Fruit fly (Drosophila melanogaster) whole organism, prepupa: ENCODE measurements around the gene CG31206.
A peak's percentile ranks its signal among the peaks of the same experiment; 100 is the strongest.

ENCODE experiments used
- Blimp-1 ChIP-seq: fragments of 200-800 bp; sonication (Bioruptor generic); optimal IDR thresholded peaks from 3 replicates; lab custom pipeline; 2017; ENCODE audit warnings: missing biosample characterization, missing genetic modification characterization, mild to moderate bottlenecking, moderate library complexity, missing genetic modification reagents
- CG10631 ChIP-seq: fragments of 200-800 bp; sonication (Bioruptor generic); optimal IDR thresholded peaks from 2 replicates; lab custom pipeline; 2016; ENCODE audit warnings: missing biosample characterization, missing genetic modification characterization
- CG11762 ChIP-seq: fragments of 200-800 bp; sonication (Bioruptor generic); optimal IDR thresholded peaks from 3 replicates; lab custom pipeline; 2016; ENCODE audit warnings: missing biosample characterization, missing genetic modification characterization; ENCODE audit not compliant: insufficient read depth
- CG15336 ChIP-seq: fragments of 200-800 bp; sonication (Bioruptor generic); IDR thresholded peaks from 2 replicates; pipeline ENCODE4 v1.3.6; 2022; ENCODE audit warnings: missing biosample characterization, missing genetic modification characterization
- CG3032 ChIP-seq: fragments of 200-800 bp; optimal IDR thresholded peaks from 2 replicates; lab custom pipeline; 2019; ENCODE audit warnings: missing biosample characterization, mild to moderate bottlenecking, missing genetic modification characterization, moderate library complexity
- CG32006 ChIP-seq: fragments of 200-800 bp; sonication (Bioruptor generic); optimal IDR thresholded peaks from 3 replicates; lab custom pipeline; 2017; ENCODE audit warnings: missing biosample characterization, mild to moderate bottlenecking, missing genetic modification characterization
- CG4318 ChIP-seq: fragments of 200-800 bp; sonication (Bioruptor generic); optimal IDR thresholded peaks from 3 replicates; lab custom pipeline; 2017; ENCODE audit warnings: missing biosample characterization, mild to moderate bottlenecking, missing genetic modification characterization
- CG8119 ChIP-seq: fragments of 200-800 bp; sonication (Bioruptor generic); IDR thresholded peaks from 3 replicates; pipeline ENCODE4 v1.3.6; 2022; ENCODE audit warnings: missing biosample characterization, missing genetic modification characterization
- Hr39 ChIP-seq: fragments of 200-800 bp; sonication (Bioruptor generic); optimal IDR thresholded peaks from 2 replicates; lab custom pipeline; 2016; ENCODE audit warnings: missing biosample characterization, missing genetic modification characterization
- Smox ChIP-seq: fragments of 200-800 bp; sonication (Bioruptor generic); optimal IDR thresholded peaks from 3 replicates; lab custom pipeline; 2016; ENCODE audit warnings: missing biosample characterization, missing genetic modification characterization
- Sox102F ChIP-seq: fragments of 200-800 bp; sonication (Bioruptor generic); optimal IDR thresholded peaks from 2 replicates; lab custom pipeline; 2016; ENCODE audit warnings: missing biosample characterization, mild to moderate bottlenecking, missing genetic modification characterization
- fd59A ChIP-seq: fragments of 200-800 bp; sonication (Bioruptor generic); optimal IDR thresholded peaks from 2 replicates; lab custom pipeline; 2017; ENCODE audit warnings: missing biosample characterization, mild to moderate bottlenecking, missing genetic modification characterization, missing genetic modification reagents
- fd85E ChIP-seq: fragments of 200-800 bp; sonication (Bioruptor generic); optimal IDR thresholded peaks from 3 replicates; lab custom pipeline; 2016; ENCODE audit warnings: missing biosample characterization, missing genetic modification characterization
- spab ChIP-seq: fragments of 200-800 bp; sonication (Bioruptor generic); optimal IDR thresholded peaks from 2 replicates; lab custom pipeline; 2017; ENCODE audit warnings: missing biosample characterization, mild to moderate bottlenecking, missing genetic modification characterization, missing genetic modification reagents

- TF ChIP-seq CG11762 (GFP tag; lab: Kevin White, UChicago): no peak
- peak; percentile 14 for TF ChIP-seq CG10631 (GFP tag; lab: Kevin White, UChicago)
- no peak for TF ChIP-seq Blimp-1
- TF ChIP-seq CG4318 (GFP tag; lab: Kevin White, UChicago): no peak
- no peak for TF ChIP-seq Sox102F (GFP tag; lab: Kevin White, UChicago)
- TF ChIP-seq CG32006: no peak
- TF ChIP-seq CG15336: no peak
- TF ChIP-seq Smox: no peak
- TF ChIP-seq CG3032 (tag; lab: Kevin White, UChicago): no peak
- no peak for TF ChIP-seq fd85E (GFP tag; lab: Kevin White, UChicago)
- no peak for TF ChIP-seq fd59A (GFP tag; lab: Kevin White, UChicago)
- TF ChIP-seq spab (GFP tag; lab: Kevin White, UChicago): no peak
- no peak for TF ChIP-seq Hr39 (GFP tag; lab: Kevin White, UChicago)
- TF ChIP-seq CG8119: no peak
Measured at dm6 chr3R:20057501-20057900, 50.3 kb downstream of the CG31206 start, which contains the start of gene mdlc.
